Worm (Caenorhabditis elegans) whole organism, late embryonic: ENCODE measurements around the gene F59B1.6.
A peak's percentile ranks its signal among the peaks of the same experiment; 100 is the strongest.
"Not testable (repeated sequence)": the region's sequence is repeated elsewhere in the genome, so short reads cannot be mapped to it uniquely, and the experiment has no call there.

Experiments used
- K02D7.2 ChIP-seq: sonication (generic microtip); optimal IDR thresholded peaks from 2 replicates; lab custom pipeline; 2017; ENCODE audit warnings: mild to moderate bottlenecking, missing genetic modification characterization, missing compliant biosample characterization
- T23F11.4 ChIP-seq: fragments of 200-800 bp; sonication (Bioruptor generic); optimal IDR thresholded peaks from 2 replicates; lab custom pipeline; 2018; ENCODE audit warnings: mild to moderate bottlenecking, missing genetic modification characterization, missing compliant biosample characterization
- Y22D7AL.16 ChIP-seq: sonication (generic microtip); optimal IDR thresholded peaks from 2 replicates; lab custom pipeline; 2016; ENCODE audit warnings: missing genetic modification characterization, missing compliant biosample characterization
- ama-1 ChIP-seq: fragments of 150-350 bp; optimal IDR thresholded peaks from 2 replicates; lab custom pipeline; 2014
- ceh-18 ChIP-seq: sonication (generic microtip); optimal IDR thresholded peaks from 2 replicates; lab custom pipeline; 2016; ENCODE audit warnings: missing genetic modification characterization, missing compliant biosample characterization
- ceh-24 ChIP-seq: sonication (generic microtip); optimal IDR thresholded peaks from 2 replicates; lab custom pipeline; 2016; ENCODE audit warnings: mild to moderate bottlenecking, missing genetic modification characterization, missing compliant biosample characterization
- ceh-30 ChIP-seq: fragments of 150-350 bp; optimal IDR thresholded peaks from 2 replicates; lab custom pipeline; 2014; ENCODE audit warnings: missing biosample characterization, missing genetic modification characterization
- ceh-45 ChIP-seq: fragments of 200-800 bp; sonication (Bioruptor generic); IDR thresholded peaks from 2 replicates; pipeline ENCODE4 v1.3.6; 2022; ENCODE audit warnings: missing genetic modification reagents, missing genetic modification characterization, missing compliant biosample characterization
- ceh-48 ChIP-seq: sonication (generic microtip); optimal IDR thresholded peaks from 2 replicates; lab custom pipeline; 2016; ENCODE audit warnings: missing genetic modification characterization, inconsistent platforms, missing compliant biosample characterization
- che-1 ChIP-seq: sonication (generic microtip); optimal IDR thresholded peaks from 2 replicates; lab custom pipeline; 2016; ENCODE audit warnings: mild to moderate bottlenecking, missing genetic modification characterization, missing compliant biosample characterization
- elt-2 ChIP-seq: sonication (generic microtip); optimal IDR thresholded peaks from 2 replicates; lab custom pipeline; 2016; ENCODE audit warnings: missing genetic modification reagents, missing genetic modification characterization, missing compliant biosample characterization
- eyg-1 ChIP-seq: sonication (generic microtip); optimal IDR thresholded peaks from 2 replicates; lab custom pipeline; 2016; ENCODE audit warnings: missing genotype, missing genetic modification characterization, missing compliant biosample characterization
- gmeb-2 ChIP-seq: sonication (generic microtip); optimal IDR thresholded peaks from 2 replicates; lab custom pipeline; 2016; ENCODE audit warnings: missing genetic modification characterization, inconsistent platforms, missing compliant biosample characterization
- hlh-15 ChIP-seq: sonication (generic microtip); optimal IDR thresholded peaks from 2 replicates; lab custom pipeline; 2016; ENCODE audit warnings: missing genetic modification characterization, missing compliant biosample characterization
- hlh-30 ChIP-seq: sonication (generic microtip); optimal IDR thresholded peaks from 2 replicates; lab custom pipeline; 2017; ENCODE audit warnings: antibody characterized with exemption, missing genetic modification characterization, missing compliant biosample characterization; ENCODE audit not compliant: insufficient read depth
- hlh-6 ChIP-seq: sonication (generic microtip); optimal IDR thresholded peaks from 2 replicates; lab custom pipeline; 2016; ENCODE audit warnings: missing genotype, missing genetic modification characterization, missing compliant biosample characterization
- hlh-8 ChIP-seq: sonication (generic microtip); optimal IDR thresholded peaks from 2 replicates; lab custom pipeline; 2016; ENCODE audit warnings: missing genotype, missing genetic modification characterization, missing compliant biosample characterization
- lin-11 ChIP-seq: fragments of 200-800 bp; sonication (Bioruptor generic); optimal IDR thresholded peaks from 2 replicates; lab custom pipeline; 2018; ENCODE audit warnings: mild to moderate bottlenecking, missing genetic modification characterization, missing compliant biosample characterization
- nfya-1 ChIP-seq: sonication (generic microtip); optimal IDR thresholded peaks from 2 replicates; lab custom pipeline; 2017; ENCODE audit warnings: missing genetic modification characterization, mild to moderate bottlenecking, missing compliant biosample characterization, antibody characterized with exemption, moderate library complexity
- nhr-11 ChIP-seq: fragments of 150-350 bp; optimal IDR thresholded peaks from 2 replicates; lab custom pipeline; 2014; ENCODE audit warnings: missing biosample characterization, missing genetic modification characterization
- pag-3 ChIP-seq: sonication (generic microtip); optimal IDR thresholded peaks from 2 replicates; lab custom pipeline; 2016; ENCODE audit warnings: missing compliant biosample characterization, missing genetic modification characterization, borderline replicate concordance
- pat-9 ChIP-seq: fragments of 200-800 bp; sonication (Bioruptor generic); optimal IDR thresholded peaks from 2 replicates; lab custom pipeline; 2018; ENCODE audit warnings: mild to moderate bottlenecking, missing genetic modification characterization, moderate library complexity, missing compliant biosample characterization
- pqm-1 ChIP-seq: sonication (generic microtip); optimal IDR thresholded peaks from 2 replicates; lab custom pipeline; 2016; ENCODE audit warnings: missing genetic modification characterization, missing compliant biosample characterization
- pros-1 ChIP-seq: fragments of 150-350 bp; optimal IDR thresholded peaks from 2 replicates; lab custom pipeline; 2014; ENCODE audit warnings: missing biosample characterization, missing genetic modification reagents, missing genetic modification characterization
- ref-2 ChIP-seq: sonication (generic microtip); optimal IDR thresholded peaks from 2 replicates; lab custom pipeline; 2016; ENCODE audit warnings: missing genetic modification characterization, missing compliant biosample characterization
- syd-9 ChIP-seq: sonication (generic microtip); optimal IDR thresholded peaks from 2 replicates; lab custom pipeline; 2016; ENCODE audit warnings: mild to moderate bottlenecking, missing genetic modification characterization, moderate library complexity, missing compliant biosample characterization
- tbx-2 ChIP-seq: sonication (generic microtip); optimal IDR thresholded peaks from 2 replicates; lab custom pipeline; 2016; ENCODE audit warnings: missing genetic modification characterization, missing compliant biosample characterization
- unc-3 ChIP-seq, 2 experiments: fragments of 200-800 bp in 1 of 2; sonication (Bioruptor generic) in 1 of 2; sonication (generic microtip) in 1 of 2; conservative IDR thresholded peaks in 1 of 2; optimal IDR thresholded peaks in 1 of 2; 2 replicates each; pipeline versions ENCODE4 v1.3.6 to Lab custom; 2016 to 2022; ENCODE audit warnings: missing compliant biosample characterization in 2 of 2, missing genetic modification characterization in 2 of 2, missing genetic modification reagents in 1 of 2
- zip-5 ChIP-seq: sonication (generic microtip); optimal IDR thresholded peaks from 2 replicates; lab custom pipeline; 2016; ENCODE audit warnings: missing genetic modification characterization, missing compliant biosample characterization
- ztf-16 ChIP-seq: sonication (generic microtip); optimal IDR thresholded peaks from 2 replicates; lab custom pipeline; 2017; ENCODE audit warnings: missing genetic modification characterization, missing compliant biosample characterization

The F59B1.6 gene

ce11 chrV:3634293-3635016 is 3.0 kb upstream of the F59B1.6 start:
- no peak for TF ChIP-seq tbx-2 (tag; lab: Kevin White, UChicago)
- no peak for TF ChIP-seq hlh-8 (tag; lab: Kevin White, UChicago)
- no peak for TF ChIP-seq hlh-30 (tag; lab: Kevin White, UChicago)
- TF ChIP-seq pat-9, result no peak
- no peak for TF ChIP-seq pag-3 (tag; lab: Kevin White, UChicago)
- no peak for TF ChIP-seq ceh-45 (GFP tag; lab: Robert Waterston, UW)
- TF ChIP-seq che-1 (tag; lab: Kevin White, UChicago), result no peak
- TF ChIP-seq syd-9 (tag; lab: Kevin White, UChicago), result no peak
- peak; percentile 28 for TF ChIP-seq pqm-1 (tag; lab: Kevin White, UChicago)
- TF ChIP-seq hlh-6, result no peak
- TF ChIP-seq elt-2 (tag; lab: Kevin White, UChicago), result peak; percentile 38
- no peak for TF ChIP-seq gmeb-2
- TF ChIP-seq, all 69 proteins: peak for 2

DNA sequence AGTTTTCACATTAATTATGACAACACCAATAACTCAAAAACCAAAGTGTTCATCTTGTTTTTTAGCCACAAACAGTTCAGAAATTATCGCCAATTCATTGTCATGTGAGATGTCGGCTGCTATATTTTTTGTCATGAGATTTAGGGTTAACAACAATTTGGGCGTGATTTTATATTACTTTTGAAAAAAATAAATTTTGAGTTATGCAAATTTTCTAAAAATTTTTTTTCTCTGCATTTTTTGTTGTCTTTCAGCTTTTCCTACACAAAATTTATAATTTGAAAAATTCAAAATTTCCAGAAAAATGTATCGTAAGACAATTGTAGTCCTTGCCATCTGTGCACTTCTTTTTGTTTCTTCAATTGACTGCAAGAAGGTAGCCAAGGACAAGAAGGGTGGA is 1.6 kb upstream of the F59B1.6 start, which contains the start of gene F59B1.2:
Gene F59B1.2 (plus strand): TSS at position 301 of the 400 bp plus-strand sequence.
- TF ChIP-seq ceh-18 (tag; lab: Kevin White, UChicago), result no peak

- TF ChIP-seq nfya-1 (peak; percentile 72), ref-2 (tag; lab: Kevin White, UChicago) (no peak)
These were observed 949 bp upstream of the F59B1.6 start for ce11 chrV:3632249-3633030.

DNA sequence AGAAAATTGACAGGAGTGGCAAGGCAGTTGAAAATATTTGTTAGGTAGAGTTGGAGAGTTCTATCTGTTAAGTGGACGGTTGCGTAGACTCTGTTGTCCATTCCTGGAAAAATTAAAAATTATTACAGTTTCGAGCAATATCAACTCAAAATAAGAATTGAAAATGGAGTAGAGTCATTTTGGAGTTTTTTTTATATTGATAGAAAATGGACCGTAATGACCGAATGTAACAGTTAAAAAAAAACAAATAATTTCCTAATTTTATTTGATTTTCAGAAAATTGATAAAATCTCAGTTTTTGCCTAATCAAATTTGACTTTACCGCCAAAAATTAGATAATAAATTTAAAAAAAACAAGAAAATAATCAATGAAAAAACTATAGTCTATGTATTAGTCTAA is 4.5 kb downstream of the F59B1.6 start, which contains the start of gene F59B1.4:
Gene F59B1.4 (minus strand): TSS at position 101 of the 400 bp plus-strand sequence.
- TF ChIP-seq lin-11 (tag; lab: Kevin White, UChicago), result no peak
- TF ChIP-seq K02D7.2 (tag; lab: Kevin White, UChicago), result no peak
- no peak for TF ChIP-seq eyg-1 (tag; lab: Kevin White, UChicago)
- no peak for TF ChIP-seq zip-5
- TF ChIP-seq Y22D7AL.16 (tag; lab: Kevin White, UChicago), result no peak

ce11 chrV:3620608-3621007 is 10.9 kb downstream of the F59B1.6 start, which contains the start of gene srx-93:
TSS of gene srx-93 (minus strand) at chrV:3620708.
- not testable (repeated sequence) for TF ChIP-seq lin-11, pros-1, che-1 (tag; lab: Kevin White, UChicago)

DNA sequence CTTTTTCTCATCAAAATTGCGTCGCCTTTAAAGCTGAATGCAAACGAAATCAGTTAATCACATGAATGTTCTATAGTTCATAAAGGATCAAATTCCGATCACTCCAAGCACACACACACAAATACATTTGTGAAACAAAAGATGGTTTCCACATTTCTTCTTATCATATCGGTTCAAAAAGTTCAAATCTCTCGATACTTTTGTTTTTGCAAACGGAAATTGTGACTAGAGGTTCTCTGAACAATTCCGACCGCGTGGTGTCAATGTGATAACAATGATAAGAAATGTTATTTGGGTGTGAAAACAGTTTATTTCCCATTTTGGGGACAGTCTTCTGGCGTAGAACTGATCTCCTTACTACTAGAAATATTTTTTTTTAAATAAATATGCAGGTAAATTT is 14.6 kb downstream of the F59B1.6 start:
- TF ChIP-seq unc-3 (GFP tag; conservative IDR thresholded peaks at IDR 0.05; lab: Robert Waterston, UW) (no peak), unc-3 (tag; optimal IDR thresholded peaks at IDR 0.05; lab: Kevin White, UChicago) (no peak), ama-1 (lab: Kevin White, UChicago) (no peak), ztf-16 (tag; lab: Kevin White, UChicago) (no peak), T23F11.4 (GFP tag; lab: Kevin White, UChicago) (no peak), hlh-15 (tag; lab: Kevin White, UChicago) (no peak), nfya-1 (no peak), ceh-30 (no peak), ceh-45 (GFP tag; lab: Robert Waterston, UW) (no peak), lin-11 (tag; lab: Kevin White, UChicago) (no peak), nhr-11 (tag; lab: Kevin White, UChicago) (no peak), ceh-24 (tag; lab: Kevin White, UChicago) (no peak), ceh-48 (tag; lab: Kevin White, UChicago) (no peak)
